Fruit fly (Drosophila melanogaster): ENCODE data around the gene CG14629.
A peak's percentile ranks its signal among the peaks of the same experiment; 100 is the strongest.

The CG14629 gene

dm6 chrX:1052684-1053389 is 1.5 kb downstream of the CG14629 start:
- TF ChIP-seq Abd-B (GFP tag; optimal IDR thresholded peaks at IDR 0.05) (peak; percentile 34), Kr (GFP tag; optimal IDR thresholded peaks at IDR 0.05) (no peak), CG32767 (GFP tag; IDR thresholded peaks at IDR 0.05) (peak; percentile 19; the same call in 1 of the 2 replicates), tin (GFP tag; optimal IDR thresholded peaks at IDR 0.05) (peak; percentile 62), Hmr (GFP tag; optimal IDR thresholded peaks at IDR 0.05) (peak; percentile 4), sisA (GFP tag; IDR thresholded peaks at IDR 0.05) (peak; percentile 55; the same call in 1 of the 2 replicates), crc (GFP tag; optimal IDR thresholded peaks at IDR 0.05) (no peak), chn (GFP tag; optimal IDR thresholded peaks at IDR 0.05) (peak; percentile 13), org-1 (GFP tag; optimal IDR thresholded peaks at IDR 0.05) (peak; percentile 8), jing (GFP tag; optimal IDR thresholded peaks at IDR 0.05) (no peak), Oaz (GFP tag; IDR thresholded peaks at IDR 0.05) (no peak), CG12071 (GFP tag; optimal IDR thresholded peaks at IDR 0.05) (peak; percentile 35), CG17328 (GFP tag; IDR thresholded peaks at IDR 0.05) (peak; percentile 53), CG17829 (tag; optimal IDR thresholded peaks at IDR 0.05) (peak; percentile 29), CG10979 (tag; optimal IDR thresholded peaks at IDR 0.05) (peak; percentile 65), Sox102F (GFP tag; optimal IDR thresholded peaks at IDR 0.05) (peak; percentile 60), cg (GFP tag; optimal IDR thresholded peaks at IDR 0.05) (no peak), CG10366 (GFP tag; IDR thresholded peaks at IDR 0.05) (peak; percentile 14; the same call in 1 of the 2 replicates), Usf (GFP tag; optimal IDR thresholded peaks at IDR 0.05) (no peak), CG18764 (GFP tag; optimal IDR thresholded peaks at IDR 0.05) (peak; percentile 13), wek (GFP tag; optimal IDR thresholded peaks at IDR 0.05) (no peak), CG8089 (GFP tag; optimal IDR thresholded peaks at IDR 0.05) (peak; percentile 18), CG11504 (tag; optimal IDR thresholded peaks at IDR 0.05) (peak; percentile 67), CG6654 (GFP tag; optimal IDR thresholded peaks at IDR 0.05) (peak; percentile 9), shn (GFP tag; optimal IDR thresholded peaks at IDR 0.05) (no peak), Chrac-16 (GFP tag; optimal IDR thresholded peaks at IDR 0.05) (peak; percentile 2), Poxn (GFP tag; IDR thresholded peaks at IDR 0.05) (no peak), HLH3B (GFP tag; IDR thresholded peaks at IDR 0.05) (peak; percentile 40; the same call in 1 of the 2 replicates), al (GFP tag; IDR thresholded peaks at IDR 0.05) (0 out of 2 replicates have a peak, but pooled peaks have one; percentile 31), lilli (GFP tag; optimal IDR thresholded peaks at IDR 0.05) (peak; percentile 19), otp (GFP tag; IDR thresholded peaks at IDR 0.05) (0 out of 3 replicates have a peak, but pooled peaks have one; percentile 10), CG11247 (GFP tag; IDR thresholded peaks at IDR 0.05) (no peak), ttk (GFP tag; IDR thresholded peaks at IDR 0.05) (peak; percentile 41; the same call in 1 of the 2 replicates), Myb (GFP tag; optimal IDR thresholded peaks at IDR 0.05) (peak; percentile 10), pan (optimal IDR thresholded peaks at IDR 0.05) (no peak), pan (GFP tag; optimal IDR thresholded peaks at IDR 0.05 in 1 of 2, IDR thresholded peaks at IDR 0.05 in 1 of 2) (peak in 1 of 2 experiments; percentile 37), HHEX (GFP tag; optimal IDR thresholded peaks at IDR 0.05) (peak; percentile 43), Trl (optimal IDR thresholded peaks at IDR 0.05) (no peak), Trl (GFP tag; optimal IDR thresholded peaks at IDR 0.05) (peak; percentile 22), CG5245 (GFP tag; optimal IDR thresholded peaks at IDR 0.05) (peak; percentile 21), dpn (GFP tag; optimal IDR thresholded peaks at IDR 0.05) (peak; percentile 3 to 42), CG17568 (GFP tag; optimal IDR thresholded peaks at IDR 0.05) (no peak), CG3407 (GFP tag; optimal IDR thresholded peaks at IDR 0.05) (peak; percentile 4), CG18262 (tag; optimal IDR thresholded peaks at IDR 0.05) (peak; percentile 48), CG2875 (GFP tag; optimal IDR thresholded peaks at IDR 0.05) (peak; percentile 10), slou (GFP tag; optimal IDR thresholded peaks at IDR 0.05) (no peak), az2 (GFP tag; optimal IDR thresholded peaks at IDR 0.05) (peak; percentile 41), Dad (GFP tag; optimal IDR thresholded peaks at IDR 0.05) (peak; percentile 11), CG30403 (GFP tag; optimal IDR thresholded peaks at IDR 0.05) (peak; percentile 50), bsh (GFP tag; optimal IDR thresholded peaks at IDR 0.05) (peak in 1 of 2 experiments; percentile 61)

Measured in whole organism, embryonic.